Fruit fly (Drosophila melanogaster): ENCODE measurements around the gene CG4592.
A peak's percentile ranks its signal among the peaks of the same experiment; 100 is the strongest.

- peak; percentile 46 for TF ChIP-seq Gug (GFP tag; IDR thresholded peaks at IDR 0.05)
- TF ChIP-seq dsx (GFP tag; optimal IDR thresholded peaks at IDR 0.05; ENCODE audit: poor library complexity, severe bottlenecking), result peak; percentile 35
- TF ChIP-seq Sox14 (GFP tag; optimal IDR thresholded peaks at IDR 0.05), result peak; percentile 67
These were observed 3.1 kb upstream of the CG4592 start, which contains the start of the genes CG5885 and CG4598 for dm6 chr2L:9918020-9918959.

Measured in whole organism, prepupa.